Fruit fly (Drosophila melanogaster) whole organism, embryonic: ENCODE measurements around the gene scaf6.

ENCODE experiments used
- CG11398 ChIP-seq: fragments of 200-800 bp; sonication (Bioruptor generic); optimal IDR thresholded peaks from 2 replicates; lab custom pipeline; 2016; ENCODE audit warnings: missing biosample characterization, missing genetic modification characterization
- CG12236 ChIP-seq: fragments of 200-800 bp; sonication (Bioruptor generic); optimal IDR thresholded peaks from 2 replicates; lab custom pipeline; 2016; ENCODE audit warnings: missing biosample characterization, missing genetic modification characterization
- CG15073 ChIP-seq: fragments of 200-800 bp; sonication (Bioruptor generic); optimal IDR thresholded peaks from 2 replicates; lab custom pipeline; 2016; ENCODE audit warnings: missing biosample characterization, missing genetic modification characterization
- CG1792 ChIP-seq: fragments of 200-800 bp; sonication (Bioruptor generic); optimal IDR thresholded peaks from 2 replicates; lab custom pipeline; 2016; ENCODE audit warnings: missing biosample characterization, missing genetic modification characterization
- CG2678 ChIP-seq: fragments of 200-800 bp; sonication (Bioruptor generic); optimal IDR thresholded peaks from 3 replicates; lab custom pipeline; 2019; ENCODE audit warnings: missing biosample characterization, mild to moderate bottlenecking, missing genetic modification characterization, moderate library complexity
- CG31224 ChIP-seq: fragments of 200-800 bp; sonication (Bioruptor generic); IDR thresholded peaks from 2 replicates; pipeline ENCODE4 v1.3.6; 2022; ENCODE audit warnings: missing biosample characterization, missing genetic modification characterization
- CG32532 ChIP-seq: fragments of 200-800 bp; sonication (Bioruptor generic); IDR thresholded peaks from 2 replicates; pipeline ENCODE4 v1.3.6; 2022; ENCODE audit warnings: missing biosample characterization, missing genetic modification characterization
- CG3281 ChIP-seq: fragments of 200-800 bp; sonication (Bioruptor generic); optimal IDR thresholded peaks from 3 replicates; lab custom pipeline; 2017; ENCODE audit warnings: missing biosample characterization, mild to moderate bottlenecking, missing genetic modification characterization
- CG3995 ChIP-seq: fragments of 200-800 bp; sonication (Bioruptor generic); optimal IDR thresholded peaks from 3 replicates; lab custom pipeline; 2016; ENCODE audit warnings: missing biosample characterization, missing genetic modification characterization
- CG5180 ChIP-seq: fragments of 200-800 bp; sonication (Bioruptor generic); optimal IDR thresholded peaks from 3 replicates; lab custom pipeline; 2017; ENCODE audit warnings: missing biosample characterization, missing genetic modification characterization, mild to moderate bottlenecking, moderate library complexity, missing genetic modification reagents
- CG5245 ChIP-seq: fragments of 200-800 bp; sonication (Bioruptor generic); optimal IDR thresholded peaks from 3 replicates; lab custom pipeline; 2016; ENCODE audit warnings: missing biosample characterization, missing genetic modification characterization
- CG6765 ChIP-seq: fragments of 200-800 bp; sonication (Bioruptor generic); optimal IDR thresholded peaks from 3 replicates; lab custom pipeline; 2017; ENCODE audit warnings: missing biosample characterization, mild to moderate bottlenecking, missing genetic modification characterization
- CG7786 ChIP-seq: fragments of 200-800 bp; sonication (Bioruptor generic); optimal IDR thresholded peaks from 2 replicates; lab custom pipeline; 2016; ENCODE audit warnings: missing biosample characterization, missing genetic modification characterization
- CG8089 ChIP-seq: fragments of 200-800 bp; sonication (Bioruptor generic); optimal IDR thresholded peaks from 3 replicates; lab custom pipeline; 2016; ENCODE audit warnings: missing biosample characterization, missing genetic modification characterization
- CG8281 ChIP-seq: fragments of 200-800 bp; sonication (Bioruptor generic); optimal IDR thresholded peaks from 2 replicates; lab custom pipeline; 2018; ENCODE audit warnings: missing biosample characterization, mild to moderate bottlenecking, missing genetic modification characterization, moderate library complexity
- CG9797 ChIP-seq: fragments of 200-800 bp; sonication (Bioruptor generic); optimal IDR thresholded peaks from 3 replicates; lab custom pipeline; 2018; ENCODE audit warnings: missing biosample characterization, mild to moderate bottlenecking, missing genetic modification characterization
- Deaf1 ChIP-seq: fragments of 200-800 bp; optimal IDR thresholded peaks from 3 replicates; lab custom pipeline; 2019; ENCODE audit warnings: missing biosample characterization, mild to moderate bottlenecking, missing genetic modification characterization, moderate library complexity
- Dp ChIP-seq: fragments of 200-800 bp; sonication (Bioruptor generic); optimal IDR thresholded peaks from 2 replicates; lab custom pipeline; 2018; ENCODE audit warnings: missing biosample characterization, mild to moderate bottlenecking, missing genetic modification characterization, moderate library complexity
- Drgx ChIP-seq: fragments of 200-800 bp; sonication (Bioruptor generic); IDR thresholded peaks from 2 replicates; pipeline ENCODE4 v1.3.6; 2022; ENCODE audit warnings: missing biosample characterization, missing genetic modification characterization
- Gug ChIP-seq: fragments of 200-800 bp; sonication (Bioruptor generic); IDR thresholded peaks from 4 replicates; pipeline ENCODE4 v1.3.6; 2022; ENCODE audit warnings: missing biosample characterization, missing genetic modification characterization
- Hey ChIP-seq: fragments of 200-800 bp; sonication (Bioruptor generic); optimal IDR thresholded peaks from 3 replicates; lab custom pipeline; 2018; ENCODE audit warnings: missing biosample characterization, mild to moderate bottlenecking, missing genetic modification characterization
- Nf-YC ChIP-seq: fragments of 200-800 bp; optimal IDR thresholded peaks from 3 replicates; lab custom pipeline; 2019; ENCODE audit warnings: missing biosample characterization, mild to moderate bottlenecking, missing genetic modification characterization, moderate library complexity
- Sox100B ChIP-seq: fragments of 200-800 bp; sonication (Bioruptor generic); optimal IDR thresholded peaks from 3 replicates; lab custom pipeline; 2018; ENCODE audit warnings: missing biosample characterization, mild to moderate bottlenecking, missing genetic modification characterization
- Sox102F ChIP-seq: fragments of 200-800 bp; sonication (Bioruptor generic); optimal IDR thresholded peaks from 2 replicates; lab custom pipeline; 2018; ENCODE audit warnings: missing biosample characterization, mild to moderate bottlenecking, missing genetic modification characterization, moderate library complexity
- Spps ChIP-seq: fragments of 200-800 bp; sonication (Bioruptor generic); optimal IDR thresholded peaks from 2 replicates; lab custom pipeline; 2018; ENCODE audit warnings: missing biosample characterization, mild to moderate bottlenecking, missing genetic modification characterization
- Ssrp ChIP-seq: fragments of 200-800 bp; sonication (Bioruptor generic); optimal IDR thresholded peaks from 2 replicates; lab custom pipeline; 2018; ENCODE audit warnings: missing biosample characterization, mild to moderate bottlenecking, missing genetic modification characterization, moderate library complexity
- ara ChIP-seq: fragments of 200-800 bp; sonication (Bioruptor generic); IDR thresholded peaks from 2 replicates; pipeline ENCODE4 v1.3.6; 2022; ENCODE audit warnings: missing biosample characterization, missing genetic modification characterization
- ash1 ChIP-seq: fragments of 200-800 bp; sonication (Bioruptor generic); optimal IDR thresholded peaks from 2 replicates; lab custom pipeline; 2018; ENCODE audit warnings: missing biosample characterization, mild to moderate bottlenecking, missing genetic modification characterization
- cg ChIP-seq: fragments of 200-800 bp; sonication (Bioruptor generic); optimal IDR thresholded peaks from 3 replicates; lab custom pipeline; 2019; ENCODE audit warnings: missing biosample characterization, mild to moderate bottlenecking, missing genetic modification characterization, moderate library complexity
- chinmo ChIP-seq: fragments of 200-800 bp; sonication (Bioruptor generic); IDR thresholded peaks from 4 replicates; pipeline ENCODE4 v1.3.6; 2022; ENCODE audit warnings: missing biosample characterization, missing genetic modification characterization; ENCODE audit not compliant: partially characterized antibody
- corto ChIP-seq: fragments of 200-800 bp; sonication (Bioruptor generic); optimal IDR thresholded peaks from 2 replicates; lab custom pipeline; 2016; ENCODE audit warnings: missing biosample characterization, mild to moderate bottlenecking, missing genetic modification characterization, moderate library complexity
- disco-r ChIP-seq: fragments of 200-800 bp; sonication (Bioruptor generic); optimal IDR thresholded peaks from 2 replicates; lab custom pipeline; 2016; ENCODE audit warnings: missing biosample characterization, missing genetic modification characterization
- dm ChIP-seq: fragments of 200-800 bp; sonication (Bioruptor generic); optimal IDR thresholded peaks from 3 replicates; lab custom pipeline; 2016; ENCODE audit warnings: missing biosample characterization, missing genetic modification characterization
- dmrt99B ChIP-seq: fragments of 200-800 bp; sonication (Bioruptor generic); optimal IDR thresholded peaks from 2 replicates; lab custom pipeline; 2018; ENCODE audit warnings: missing biosample characterization, mild to moderate bottlenecking, missing genetic modification characterization, moderate library complexity
- exex ChIP-seq: fragments of 200-800 bp; sonication (Bioruptor generic); optimal IDR thresholded peaks from 4 replicates; lab custom pipeline; 2018; ENCODE audit warnings: missing biosample characterization, mild to moderate bottlenecking, missing genetic modification characterization, moderate library complexity
- hkb ChIP-seq, 2 experiments: fragments of 200-800 bp in 1 of 2; fragments of >200 bp in 1 of 2; sonication (Bioruptor generic) in 1 of 2; IDR thresholded peaks in 1 of 2; optimal IDR thresholded peaks in 1 of 2; 2 replicates each; pipeline versions ENCODE4 v1.3.6 to Lab custom; 2017 to 2022; ENCODE audit warnings: missing biosample characterization in 1 of 2, missing genetic modification characterization in 1 of 2
- inv ChIP-seq: fragments of 200-800 bp; sonication (Bioruptor generic); IDR thresholded peaks from 2 replicates; pipeline ENCODE4 v1.3.6; 2022; ENCODE audit warnings: missing biosample characterization, missing genetic modification characterization; ENCODE audit not compliant: partially characterized antibody
- lab ChIP-seq: fragments of 200-800 bp; sonication (Bioruptor generic); optimal IDR thresholded peaks from 3 replicates; lab custom pipeline; 2017; ENCODE audit warnings: missing biosample characterization, missing genetic modification characterization, mild to moderate bottlenecking, moderate library complexity, missing genetic modification reagents
- prd ChIP-seq, 3 experiments: fragments of >200 bp in 2 of 3; fragments of 200-800 bp in 1 of 3; sonication (Bioruptor generic) in 1 of 3; optimal IDR thresholded peaks in 2 of 3; IDR thresholded peaks in 1 of 3; 2 replicates in 2 of 3; 3 replicates in 1 of 3; pipeline versions ENCODE4 v1.3.6 to Lab custom; 2017 to 2022; ENCODE audit warnings: missing biosample characterization in 1 of 3, missing genetic modification characterization in 1 of 3
- pros ChIP-seq: fragments of 200-800 bp; sonication (Bioruptor generic); optimal IDR thresholded peaks from 3 replicates; lab custom pipeline; 2019; ENCODE audit warnings: missing biosample characterization, mild to moderate bottlenecking, missing genetic modification characterization, moderate library complexity
- pzg ChIP-seq: fragments of 200-800 bp; sonication (Bioruptor generic); optimal IDR thresholded peaks from 3 replicates; lab custom pipeline; 2018; ENCODE audit warnings: missing biosample characterization, mild to moderate bottlenecking, missing genetic modification characterization, moderate library complexity
- schlank ChIP-seq: fragments of 200-800 bp; sonication (Bioruptor generic); optimal IDR thresholded peaks from 2 replicates; lab custom pipeline; 2018; ENCODE audit warnings: missing biosample characterization, mild to moderate bottlenecking, missing genetic modification characterization
- sima ChIP-seq: fragments of 200-800 bp; sonication (Bioruptor generic); optimal IDR thresholded peaks from 2 replicates; lab custom pipeline; 2016; ENCODE audit warnings: missing biosample characterization, missing genetic modification characterization
- sob ChIP-seq: fragments of 200-800 bp; sonication (Bioruptor generic); IDR thresholded peaks from 2 replicates; pipeline ENCODE4 v1.3.6; 2022; ENCODE audit warnings: missing biosample characterization, missing genetic modification characterization
- sqz ChIP-seq: fragments of 200-800 bp; sonication (Bioruptor generic); optimal IDR thresholded peaks from 3 replicates; lab custom pipeline; 2018; ENCODE audit warnings: missing biosample characterization, mild to moderate bottlenecking, missing genetic modification characterization
- sug ChIP-seq: fragments of 200-800 bp; optimal IDR thresholded peaks from 2 replicates; lab custom pipeline; 2019; ENCODE audit warnings: missing biosample characterization, mild to moderate bottlenecking, missing genetic modification characterization, moderate library complexity
- tin ChIP-seq: fragments of 200-800 bp; sonication (Bioruptor generic); optimal IDR thresholded peaks from 3 replicates; lab custom pipeline; 2016; ENCODE audit warnings: missing biosample characterization, missing genetic modification characterization
- trh ChIP-seq: fragments of 200-800 bp; sonication (Bioruptor generic); optimal IDR thresholded peaks from 2 replicates; lab custom pipeline; 2016; ENCODE audit warnings: missing biosample characterization, missing genetic modification characterization
- tup ChIP-seq: fragments of 200-800 bp; sonication (Bioruptor generic); optimal IDR thresholded peaks from 2 replicates; lab custom pipeline; 2016; ENCODE audit warnings: missing biosample characterization, mild to moderate bottlenecking, missing genetic modification characterization, moderate library complexity
- zen ChIP-seq: fragments of 200-800 bp; sonication (Bioruptor generic); optimal IDR thresholded peaks from 3 replicates; lab custom pipeline; 2018; ENCODE audit warnings: missing biosample characterization, mild to moderate bottlenecking, missing genetic modification characterization, moderate library complexity

The scaf6 gene

DNA sequence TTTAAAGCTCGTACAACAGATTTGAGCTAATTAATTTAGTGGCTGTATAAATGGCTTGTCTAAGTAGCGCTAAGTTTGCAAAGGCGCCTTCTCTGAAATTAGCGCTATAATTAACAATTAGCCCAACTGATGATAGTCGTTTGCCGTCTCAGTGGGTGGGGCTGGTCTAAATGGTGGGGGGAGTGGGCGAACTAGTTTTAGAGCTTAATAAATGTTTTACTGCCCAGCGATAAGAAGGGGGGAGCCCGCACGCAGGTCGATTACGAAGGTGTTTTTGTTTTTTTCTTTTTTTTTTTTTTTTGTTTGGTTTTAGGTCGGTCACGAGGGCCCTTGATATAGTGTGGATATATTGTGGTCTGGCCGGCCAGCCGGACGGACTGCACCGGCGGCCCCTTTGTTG is 41.3 kb downstream of the scaf6 start (continued):
- TF ChIP-seq Sox102F (GFP tag; lab: Kevin White, UChicago) (no peak), tup (GFP tag; lab: Kevin White, UChicago) (no peak), ara (GFP tag; lab: Robert Waterston, UW) (no peak), zen (tag; lab: Kevin White, UChicago) (no peak), tin (GFP tag; lab: Kevin White, UChicago) (no peak), corto (GFP tag; lab: Kevin White, UChicago) (no peak), dmrt99B (tag; lab: Kevin White, UChicago) (no peak), inv (GFP tag; lab: Robert Waterston, UW) (no peak), Drgx (no peak), CG31224 (GFP tag; lab: Robert Waterston, UW) (no peak), Gug (GFP tag; lab: Robert Waterston, UW) (no peak), CG15073 (GFP tag; lab: Kevin White, UChicago) (no peak), CG32532 (GFP tag; lab: Robert Waterston, UW) (peak; percentile 53; the same call in 1 of the 2 replicates), Spps (tag; lab: Kevin White, UChicago) (no peak), sima (no peak), Hey (tag; lab: Kevin White, UChicago) (peak; percentile 20), pzg (GFP tag; lab: Kevin White, UChicago) (no peak), sqz (GFP tag; lab: Kevin White, UChicago) (no peak), Ssrp (no peak), CG3995 (GFP tag; lab: Kevin White, UChicago) (no peak), dm (GFP tag; lab: Kevin White, UChicago) (no peak), CG11398 (GFP tag; lab: Kevin White, UChicago) (no peak), CG9797 (no peak), Dp (GFP tag; lab: Kevin White, UChicago) (no peak), sug (tag; lab: Kevin White, UChicago) (peak; percentile 83), pros (GFP tag; lab: Kevin White, UChicago) (no peak), CG8089 (GFP tag; lab: Kevin White, UChicago) (no peak), CG7786 (GFP tag; lab: Kevin White, UChicago) (no peak), CG3281 (no peak), trh (GFP tag; lab: Kevin White, UChicago) (no peak), Nf-YC (tag; lab: Kevin White, UChicago) (no peak), CG6765 (GFP tag; lab: Kevin White, UChicago) (peak; percentile 32), hkb (optimal IDR thresholded peaks at IDR 0.05; lab: Kevin White, UChicago) (no peak), hkb (GFP tag; IDR thresholded peaks at IDR 0.05; lab: Robert Waterston, UW) (no peak), CG5245 (GFP tag; lab: Kevin White, UChicago) (no peak), CG2678 (peak; percentile 47), disco-r (GFP tag; lab: Kevin White, UChicago) (no peak), CG8281 (tag; lab: Kevin White, UChicago) (no peak), lab (peak; percentile 20), schlank (tag; lab: Kevin White, UChicago) (peak; percentile 13), CG12236 (GFP tag; lab: Kevin White, UChicago) (no peak), prd (optimal IDR thresholded peaks at IDR 0.05; lab: Kevin White, UChicago) (no peak), prd (GFP tag; IDR thresholded peaks at IDR 0.05; lab: Robert Waterston, UW) (no peak), exex (tag; lab: Kevin White, UChicago) (peak; percentile 93), cg (GFP tag; lab: Kevin White, UChicago) (no peak), chinmo (GFP tag; lab: Robert Waterston, UW) (peak; percentile 73; the same call in 1 of the 4 replicates), CG1792 (GFP tag; lab: Kevin White, UChicago) (no peak), Sox100B (no peak), Deaf1 (no peak), sob (GFP tag; lab: Robert Waterston, UW) (peak; percentile 58; the same call in 1 of the 2 replicates), CG5180 (GFP tag; lab: Kevin White, UChicago) (no peak), ash1 (no peak)
